Fruit fly (Drosophila melanogaster) whole organism, pupa: ENCODE measurements around the gene PolA1.

Source experiments
- CG14655 ChIP-seq: fragments of 200-800 bp; sonication (Bioruptor generic); optimal IDR thresholded peaks from 3 replicates; lab custom pipeline; 2017; ENCODE audit warnings: mild to moderate bottlenecking, missing biosample characterization, missing genetic modification reagents, missing genetic modification characterization
- CG15710 ChIP-seq: fragments of 200-800 bp; sonication (Bioruptor generic); optimal IDR thresholded peaks from 2 replicates; lab custom pipeline; 2018; ENCODE audit warnings: missing biosample characterization, mild to moderate bottlenecking, missing genetic modification characterization, moderate library complexity
- CG17806 ChIP-seq: fragments of 200-800 bp; sonication (Bioruptor generic); optimal IDR thresholded peaks from 2 replicates; lab custom pipeline; 2018; ENCODE audit warnings: missing biosample characterization, mild to moderate bottlenecking, missing genetic modification characterization, moderate library complexity
- CG34367 ChIP-seq: fragments of 200-800 bp; sonication (Bioruptor generic); optimal IDR thresholded peaks from 2 replicates; lab custom pipeline; 2018; ENCODE audit warnings: missing biosample characterization, mild to moderate bottlenecking, missing genetic modification characterization
- CG8301 ChIP-seq: fragments of 200-800 bp; sonication (Bioruptor generic); optimal IDR thresholded peaks from 2 replicates; lab custom pipeline; 2018; ENCODE audit warnings: missing biosample characterization, mild to moderate bottlenecking, missing genetic modification characterization
- Pif1B ChIP-seq: fragments of 200-800 bp; sonication (Bioruptor generic); optimal IDR thresholded peaks from 3 replicates; lab custom pipeline; 2016; ENCODE audit warnings: missing biosample characterization, missing genetic modification characterization
- fd96Ca ChIP-seq: fragments of 200-800 bp; sonication (Bioruptor generic); IDR thresholded peaks from 3 replicates; pipeline ENCODE4 v1.3.6; 2022; ENCODE audit warnings: missing biosample characterization, missing genetic modification characterization
- rn ChIP-seq: fragments of 200-800 bp; sonication (Bioruptor generic); IDR thresholded peaks from 2 replicates; pipeline ENCODE4 v1.3.6; 2022; ENCODE audit warnings: missing biosample characterization, missing genetic modification characterization

DNA sequence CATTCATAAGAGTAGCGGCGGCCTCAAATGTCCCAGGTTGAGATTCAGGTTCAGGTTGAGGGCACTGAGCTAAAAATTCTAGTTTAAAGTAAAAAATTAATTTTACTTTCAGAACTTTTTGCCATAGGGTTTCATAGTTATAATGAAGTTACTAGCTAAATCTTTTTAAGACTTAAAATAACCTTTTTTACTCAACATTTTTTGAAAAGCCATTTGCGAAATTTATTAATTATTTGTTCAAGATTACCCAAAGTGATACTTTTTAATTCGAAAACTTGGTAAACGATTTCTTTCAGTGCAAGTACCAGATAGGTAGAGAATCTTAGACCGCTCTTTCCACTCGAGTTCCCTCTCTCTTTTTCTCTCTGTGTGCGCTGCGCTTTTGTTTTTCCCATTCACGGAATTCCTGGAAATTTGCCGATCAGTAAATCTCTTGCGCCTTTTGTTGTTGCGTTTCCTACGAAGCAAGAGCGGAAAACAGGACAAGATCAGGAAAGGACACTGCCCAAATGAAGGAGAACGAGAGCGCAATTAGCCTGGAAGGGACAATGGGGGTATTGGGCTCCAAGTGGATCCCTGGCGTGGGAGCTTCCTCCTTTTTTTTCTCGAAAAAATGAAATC, 29.9 kb downstream of the PolA1 start:
- TF ChIP-seq fd96Ca, result no peak
- peak; percentile 89 for TF ChIP-seq CG14655 (GFP tag; lab: Kevin White, UChicago)
- peak; percentile 92 for TF ChIP-seq CG17806 (tag; lab: Kevin White, UChicago)
- no peak for TF ChIP-seq rn
- TF ChIP-seq Pif1B, result peak; percentile 84
- peak; percentile 77 for TF ChIP-seq CG8301 (tag; lab: Kevin White, UChicago)
- peak; percentile 92 for TF ChIP-seq CG15710 (tag; lab: Kevin White, UChicago)
- TF ChIP-seq CG34367 (tag; lab: Kevin White, UChicago), result peak; percentile 87
